Worm (Caenorhabditis elegans): ENCODE results near the gene dars-1.

ce11 chrIII:9513006-9513405 lies 22.0 kb upstream of the dars-1 start:
- TF ChIP-seq let-526 (GFP tag; IDR thresholded peaks at IDR 0.05) (no peak), hlh-26 (GFP tag; conservative IDR thresholded peaks at IDR 0.05) (no peak), unc-130 (GFP tag; optimal IDR thresholded peaks at IDR 0.05) (no peak), bed-1 (GFP tag; IDR thresholded peaks at IDR 0.05) (no peak), lsy-27 (tag; optimal IDR thresholded peaks at IDR 0.05; ENCODE audit: borderline replicate concordance, insufficient read depth) (no peak), sea-2 (GFP tag; IDR thresholded peaks at IDR 0.05) (no peak), ceh-100 (GFP tag; IDR thresholded peaks at IDR 0.05) (no peak), nfyb-1 (GFP tag; IDR thresholded peaks at IDR 0.05) (no peak), hmg-20 (GFP tag; IDR thresholded peaks at IDR 0.05) (no peak), unc-62 (GFP tag; optimal IDR thresholded peaks at IDR 0.05) (no peak), ekl-4 (GFP tag; IDR thresholded peaks at IDR 0.05) (no peak), nhr-90 (tag; optimal IDR thresholded peaks at IDR 0.05) (no peak), dpl-1 (GFP tag; optimal IDR thresholded peaks at IDR 0.05) (no peak), cebp-2 (GFP tag; IDR thresholded peaks at IDR 0.05) (no peak)

Measured in whole organism, young adult.